Fruit fly (Drosophila melanogaster) whole organism, wandering third instar larva: ENCODE measurements around the gene ksh.

Source experiments
- Jra ChIP-seq: sonication (Bioruptor generic); optimal IDR thresholded peaks from 2 replicates; lab custom pipeline; 2016; ENCODE audit warnings: missing biosample characterization, missing genetic modification characterization
- Myc ChIP-seq: fragments of >200 bp; optimal IDR thresholded peaks from 2 replicates; lab custom pipeline; 2017
- ey ChIP-seq: fragments of 200-800 bp; sonication (Bioruptor generic); optimal IDR thresholded peaks from 2 replicates; lab custom pipeline; 2016; ENCODE audit warnings: missing biosample characterization, missing genetic modification characterization
- tai ChIP-seq: sonication (Bioruptor generic); optimal IDR thresholded peaks from 2 replicates; lab custom pipeline; 2016; ENCODE audit warnings: missing biosample characterization, missing genetic modification characterization
- woc ChIP-seq: sonication (Bioruptor generic); optimal IDR thresholded peaks from 2 replicates; lab custom pipeline; 2016; ENCODE audit warnings: missing biosample characterization, mild to moderate bottlenecking, missing genetic modification characterization

DNA sequence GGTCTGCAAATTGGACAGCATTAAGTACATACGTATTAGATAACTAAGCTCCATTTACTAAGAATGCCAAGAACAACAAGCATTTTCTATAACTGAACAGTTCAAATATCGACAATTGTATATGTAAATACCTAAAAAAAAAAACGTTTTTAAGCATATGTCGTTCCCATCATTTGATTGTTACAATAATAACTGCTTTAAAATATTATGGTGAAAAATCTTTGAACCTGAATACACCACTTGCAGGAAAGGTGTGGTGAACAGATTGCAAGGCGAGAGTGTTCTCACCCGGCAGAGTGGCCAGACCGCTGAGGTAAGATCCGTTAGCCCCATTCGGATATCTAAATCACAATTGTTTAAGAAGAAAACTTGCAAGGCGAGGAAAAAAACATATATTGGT, 20.0 kb downstream of the ksh start, which contains the start of gene narya:
- TF ChIP-seq woc (GFP tag; lab: Kevin White, UChicago), result no peak
- TF ChIP-seq ey (GFP tag; lab: Kevin White, UChicago), result no peak
- TF ChIP-seq Jra (GFP tag; lab: Kevin White, UChicago), result no peak
- no peak for TF ChIP-seq Myc
- TF ChIP-seq tai (GFP tag; lab: Kevin White, UChicago), result no peak
